Worm (Caenorhabditis elegans) whole organism, midembryonic: ENCODE results near the gene Y50D4B.6.

ENCODE experiments used
- T22C8.4 ChIP-seq: fragments of 200-800 bp; sonication (Bioruptor generic); IDR thresholded peaks from 2 replicates; pipeline ENCODE4 v1.3.6; 2022; ENCODE audit warnings: missing genetic modification characterization, missing compliant biosample characterization
- cog-1 ChIP-seq: sonication (generic microtip); optimal IDR thresholded peaks from 2 replicates; lab custom pipeline; 2016; ENCODE audit warnings: missing genetic modification characterization, missing compliant biosample characterization
- flt-1 ChIP-seq: fragments of 200-800 bp; sonication (Bioruptor generic); IDR thresholded peaks from 2 replicates; pipeline ENCODE4 v1.3.6; 2022; ENCODE audit warnings: missing genetic modification characterization, missing compliant biosample characterization
- klf-2 ChIP-seq: fragments of 200-800 bp; sonication (Bioruptor generic); conservative IDR thresholded peaks from 2 replicates; pipeline ENCODE4 v1.3.6; 2022; ENCODE audit warnings: missing genetic modification reagents, missing genetic modification characterization, missing compliant biosample characterization
- med-1 ChIP-seq: sonication (generic microtip); optimal IDR thresholded peaks from 2 replicates; lab custom pipeline; 2017; ENCODE audit warnings: missing genetic modification characterization, mild to moderate bottlenecking, missing compliant biosample characterization, antibody characterized with exemption, missing genetic modification reagents; ENCODE audit not compliant: insufficient read depth
- ref-1 ChIP-seq: fragments of 200-800 bp; sonication (Bioruptor generic); conservative IDR thresholded peaks from 2 replicates; pipeline ENCODE4 v1.3.6; 2022; ENCODE audit warnings: missing genetic modification reagents, missing genetic modification characterization, missing compliant biosample characterization
- tab-1 ChIP-seq: fragments of 200-800 bp; sonication (Bioruptor generic); IDR thresholded peaks from 2 replicates; pipeline ENCODE4 v1.3.6; 2022; ENCODE audit warnings: missing genetic modification characterization, missing compliant biosample characterization
- ztf-23 ChIP-seq: fragments of 200-800 bp; sonication (Bioruptor generic); IDR thresholded peaks from 2 replicates; pipeline ENCODE4 v1.3.6; 2022; ENCODE audit warnings: missing genetic modification reagents, missing genetic modification characterization, missing compliant biosample characterization
- ztf-29 ChIP-seq: fragments of 200-800 bp; sonication (Bioruptor generic); IDR thresholded peaks from 2 replicates; pipeline ENCODE4 v1.3.6; 2022; ENCODE audit warnings: missing genetic modification reagents, missing genetic modification characterization, missing compliant biosample characterization

The Y50D4B.6 gene

ce11 chrV:1084016-1084415 lies at the start of gene Y50D4B.6:
TSS of gene Y50D4B.6 (plus strand) at chrV:1084316.
- TF ChIP-seq tab-1: no peak
- TF ChIP-seq T22C8.4 (GFP tag; lab: Robert Waterston, UW): no peak
- no peak for TF ChIP-seq ztf-23 (GFP tag; lab: Robert Waterston, UW)
- TF ChIP-seq ztf-29 (GFP tag; lab: Robert Waterston, UW): no peak
- no peak for TF ChIP-seq flt-1 (GFP tag; lab: Robert Waterston, UW)
- no peak for TF ChIP-seq ref-1 (GFP tag; lab: Robert Waterston, UW)
- TF ChIP-seq cog-1 (tag; lab: Kevin White, UChicago): no peak
- TF ChIP-seq med-1 (GFP tag; lab: Kevin White, UChicago): no peak
- TF ChIP-seq klf-2 (GFP tag; lab: Robert Waterston, UW): no peak

- TF ChIP-seq med-1 (GFP tag; lab: Kevin White, UChicago): no peak
- no peak for TF ChIP-seq ref-1 (GFP tag; lab: Robert Waterston, UW)
- no peak for TF ChIP-seq ztf-23 (GFP tag; lab: Robert Waterston, UW)
- TF ChIP-seq tab-1: no peak
- TF ChIP-seq cog-1 (tag; lab: Kevin White, UChicago): no peak
- TF ChIP-seq klf-2 (GFP tag; lab: Robert Waterston, UW): no peak
- TF ChIP-seq ztf-29 (GFP tag; lab: Robert Waterston, UW): no peak
- no peak for TF ChIP-seq flt-1 (GFP tag; lab: Robert Waterston, UW)
- TF ChIP-seq T22C8.4 (GFP tag; lab: Robert Waterston, UW): no peak
Observed at ce11 chrV:1038074-1038473, 46.0 kb upstream of the Y50D4B.6 start.

ce11 chrV:1047251-1047650 lies 36.9 kb upstream of the Y50D4B.6 start:
- TF ChIP-seq ref-1 (GFP tag; lab: Robert Waterston, UW): no peak
- no peak for TF ChIP-seq T22C8.4 (GFP tag; lab: Robert Waterston, UW)
- TF ChIP-seq ztf-29 (GFP tag; lab: Robert Waterston, UW): no peak
- no peak for TF ChIP-seq klf-2 (GFP tag; lab: Robert Waterston, UW)
- TF ChIP-seq med-1 (GFP tag; lab: Kevin White, UChicago): no peak
- TF ChIP-seq flt-1 (GFP tag; lab: Robert Waterston, UW): no peak
- TF ChIP-seq tab-1: no peak
- TF ChIP-seq cog-1 (tag; lab: Kevin White, UChicago): no peak
- no peak for TF ChIP-seq ztf-23 (GFP tag; lab: Robert Waterston, UW)

- no peak for TF ChIP-seq klf-2 (GFP tag; lab: Robert Waterston, UW)
Observed at ce11 chrV:1048482-1048881, 35.6 kb upstream of the Y50D4B.6 start, which contains the start of gene nra-4. TSS of gene nra-4 (minus strand) at chrV:1048582.

ce11 chrV:1049334-1049733 lies 34.8 kb upstream of the Y50D4B.6 start:
- TF ChIP-seq med-1 (GFP tag; lab: Kevin White, UChicago): no peak
- TF ChIP-seq tab-1: no peak
- TF ChIP-seq flt-1 (GFP tag; lab: Robert Waterston, UW): no peak
- TF ChIP-seq ztf-29 (GFP tag; lab: Robert Waterston, UW): no peak
- no peak for TF ChIP-seq klf-2 (GFP tag; lab: Robert Waterston, UW)
- TF ChIP-seq cog-1 (tag; lab: Kevin White, UChicago): no peak
- peak; percentile 21; the same call in 1 of the 2 replicates for TF ChIP-seq T22C8.4 (GFP tag; lab: Robert Waterston, UW)
- TF ChIP-seq ref-1 (GFP tag; lab: Robert Waterston, UW): no peak

ce11 chrV:1051651-1052050 lies 32.5 kb upstream of the Y50D4B.6 start:
- TF ChIP-seq tab-1: no peak
- TF ChIP-seq ref-1 (GFP tag; lab: Robert Waterston, UW): no peak
- TF ChIP-seq klf-2 (GFP tag; lab: Robert Waterston, UW): no peak

- TF ChIP-seq ztf-29 (GFP tag; lab: Robert Waterston, UW) (peak; percentile 23; the same call in 1 of the 2 replicates), flt-1 (GFP tag; lab: Robert Waterston, UW) (no peak), tab-1 (no peak)
Observed at ce11 chrV:1052559-1053064, 31.5 kb upstream of the Y50D4B.6 start, which contains the start of gene K10C9.4. TSS of gene K10C9.4 (minus strand) at chrV:1053014.

- TF ChIP-seq ref-1 (GFP tag; lab: Robert Waterston, UW): no peak
- no peak for TF ChIP-seq T22C8.4 (GFP tag; lab: Robert Waterston, UW)
- no peak for TF ChIP-seq ztf-29 (GFP tag; lab: Robert Waterston, UW)
- TF ChIP-seq flt-1 (GFP tag; lab: Robert Waterston, UW): no peak
- no peak for TF ChIP-seq med-1 (GFP tag; lab: Kevin White, UChicago)
- TF ChIP-seq klf-2 (GFP tag; lab: Robert Waterston, UW): no peak
- TF ChIP-seq tab-1: no peak
- TF ChIP-seq cog-1 (tag; lab: Kevin White, UChicago): no peak
- no peak for TF ChIP-seq ztf-23 (GFP tag; lab: Robert Waterston, UW)
Observed at ce11 chrV:1053385-1053784, 30.7 kb upstream of the Y50D4B.6 start.

- no peak for TF ChIP-seq med-1 (GFP tag; lab: Kevin White, UChicago)
- no peak for TF ChIP-seq tab-1
- TF ChIP-seq ztf-29 (GFP tag; lab: Robert Waterston, UW): no peak
- no peak for TF ChIP-seq klf-2 (GFP tag; lab: Robert Waterston, UW)
- TF ChIP-seq ztf-23 (GFP tag; lab: Robert Waterston, UW): no peak
- no peak for TF ChIP-seq flt-1 (GFP tag; lab: Robert Waterston, UW)
- no peak for TF ChIP-seq T22C8.4 (GFP tag; lab: Robert Waterston, UW)
- no peak for TF ChIP-seq cog-1 (tag; lab: Kevin White, UChicago)
Observed at ce11 chrV:1060219-1060863, 23.8 kb upstream of the Y50D4B.6 start.
